Fruit fly (Drosophila melanogaster): Measurements from ENCODE around the gene CG43115.

Gene CG43115

DNA sequence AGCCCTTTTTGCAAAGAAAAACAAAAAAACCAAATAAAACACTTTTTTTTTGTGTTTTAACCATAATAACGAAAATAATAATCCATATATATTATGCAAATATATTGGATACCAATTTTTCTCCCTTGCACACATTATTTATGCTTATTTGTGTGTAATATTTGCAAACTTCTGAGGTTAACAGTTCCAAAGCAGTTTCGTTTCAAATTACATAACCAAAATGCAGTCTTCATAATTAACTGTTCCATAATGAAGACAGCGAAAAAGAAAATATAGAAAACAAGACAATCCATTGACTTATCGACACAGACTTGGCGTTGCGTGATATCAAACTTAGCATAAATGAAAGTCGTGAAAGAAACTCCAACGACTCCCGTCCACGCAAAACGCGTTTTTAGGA lies 9.4 kb upstream of the CG43115 start:
- TF ChIP-seq psq (optimal IDR thresholded peaks at IDR 0.05) (no peak), usp (GFP tag; optimal IDR thresholded peaks at IDR 0.05) (no peak), Dll (optimal IDR thresholded peaks at IDR 0.05) (no peak), pan (optimal IDR thresholded peaks at IDR 0.05) (no peak), EcR (GFP tag; optimal IDR thresholded peaks at IDR 0.05) (no peak)

DNA sequence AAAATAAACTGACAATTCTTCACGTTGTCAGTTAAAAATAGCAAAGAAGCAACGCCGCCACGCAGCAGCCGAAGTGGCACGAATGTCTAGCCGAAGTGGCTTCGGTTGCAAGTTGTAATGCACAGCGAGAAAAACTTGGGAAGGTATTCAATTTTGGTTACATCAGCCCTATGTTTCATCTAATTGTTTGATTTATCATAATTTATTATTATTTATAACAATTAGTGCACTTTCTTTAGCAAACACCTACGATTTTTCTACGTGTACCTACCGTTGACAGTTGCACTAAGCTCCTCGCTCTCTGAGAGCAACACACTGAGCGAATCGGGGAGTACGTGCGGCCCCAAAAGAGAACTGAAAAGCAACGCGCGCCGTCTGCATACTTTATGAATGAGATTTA lies 8.6 kb upstream of the CG43115 start, which contains the start of gene Tsp5D:
Tsp5D (minus strand) TSS at position 13 of the 400 bp plus-strand sequence.
- TF ChIP-seq usp (GFP tag; optimal IDR thresholded peaks at IDR 0.05) (no peak), psq (optimal IDR thresholded peaks at IDR 0.05) (no peak), EcR (GFP tag; optimal IDR thresholded peaks at IDR 0.05) (no peak), Dll (optimal IDR thresholded peaks at IDR 0.05) (no peak), pan (optimal IDR thresholded peaks at IDR 0.05) (no peak), CG8478 (optimal IDR thresholded peaks at IDR 0.05) (no peak)

DNA sequence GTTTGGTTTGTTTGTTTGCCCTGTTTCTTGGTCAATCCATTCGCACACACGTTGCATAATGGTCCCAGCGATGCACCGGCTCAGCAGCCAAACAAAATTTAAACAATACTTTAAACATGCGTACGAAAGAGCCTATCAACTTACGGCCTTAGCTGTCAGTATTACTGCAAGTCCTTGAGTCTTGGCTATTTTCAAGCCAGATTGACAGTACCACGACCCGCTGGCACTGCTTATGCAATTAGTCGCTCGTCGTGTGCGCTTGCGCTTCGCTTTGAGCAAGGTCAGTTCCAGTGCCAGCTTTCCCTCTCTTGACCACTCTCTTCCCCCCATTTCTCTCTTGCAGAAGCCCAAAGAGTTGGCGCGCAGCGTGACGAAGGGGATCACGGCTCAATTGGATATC lies 2.5 kb upstream of the CG43115 start:
- no peak for TF ChIP-seq Dll (optimal IDR thresholded peaks at IDR 0.05)
- no peak for TF ChIP-seq usp (GFP tag; optimal IDR thresholded peaks at IDR 0.05)
- no peak for TF ChIP-seq CG8478 (optimal IDR thresholded peaks at IDR 0.05)
- no peak for TF ChIP-seq pan (optimal IDR thresholded peaks at IDR 0.05)
- no peak for TF ChIP-seq EcR (GFP tag; optimal IDR thresholded peaks at IDR 0.05)
- no peak for TF ChIP-seq psq (optimal IDR thresholded peaks at IDR 0.05)

DNA sequence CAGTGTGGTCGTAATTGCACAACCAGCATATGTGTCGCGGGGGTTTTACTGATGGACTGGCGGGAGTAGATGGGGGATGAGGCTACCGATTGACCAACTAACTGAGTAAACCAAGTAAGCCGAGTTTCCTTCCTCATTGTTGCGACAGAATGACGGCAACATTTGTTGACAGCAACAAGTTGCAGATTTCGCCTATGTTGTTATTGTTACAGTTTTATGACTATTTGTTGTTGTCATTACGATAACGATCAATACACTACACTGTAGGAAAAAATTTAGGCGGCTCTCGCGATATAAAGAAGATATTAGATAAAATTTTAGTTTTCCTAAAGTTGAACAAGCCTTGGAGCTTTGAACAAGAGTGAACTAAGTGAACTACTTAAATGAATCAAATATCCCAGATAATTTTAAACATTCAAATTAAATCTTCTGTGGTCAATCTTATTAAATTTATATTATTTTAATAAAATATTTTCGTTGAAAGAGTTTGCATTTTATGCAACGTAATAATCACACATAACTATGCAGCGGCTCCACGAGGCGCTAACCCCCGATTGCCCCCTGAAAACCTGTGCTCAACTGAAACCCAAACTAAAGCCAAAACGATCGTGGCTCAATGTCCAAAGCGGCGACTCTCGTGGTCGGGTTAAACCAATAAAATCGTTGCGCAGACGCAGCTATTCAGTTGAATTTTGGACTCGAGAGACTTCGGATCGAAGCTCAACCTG lies 1.2 kb upstream of the CG43115 start, which contains the start of gene CG5928:
CG5928 (plus strand) TSS at position 678 of the 728 bp plus-strand sequence.
- TF ChIP-seq Dll (optimal IDR thresholded peaks at IDR 0.05) = no peak
- TF ChIP-seq psq (optimal IDR thresholded peaks at IDR 0.05) = no peak
- TF ChIP-seq EcR (GFP tag; optimal IDR thresholded peaks at IDR 0.05) = no peak
- TF ChIP-seq CG8478 (optimal IDR thresholded peaks at IDR 0.05) = no peak
- TF ChIP-seq pan (optimal IDR thresholded peaks at IDR 0.05) = no peak
- TF ChIP-seq usp (GFP tag; optimal IDR thresholded peaks at IDR 0.05) = no peak

DNA sequence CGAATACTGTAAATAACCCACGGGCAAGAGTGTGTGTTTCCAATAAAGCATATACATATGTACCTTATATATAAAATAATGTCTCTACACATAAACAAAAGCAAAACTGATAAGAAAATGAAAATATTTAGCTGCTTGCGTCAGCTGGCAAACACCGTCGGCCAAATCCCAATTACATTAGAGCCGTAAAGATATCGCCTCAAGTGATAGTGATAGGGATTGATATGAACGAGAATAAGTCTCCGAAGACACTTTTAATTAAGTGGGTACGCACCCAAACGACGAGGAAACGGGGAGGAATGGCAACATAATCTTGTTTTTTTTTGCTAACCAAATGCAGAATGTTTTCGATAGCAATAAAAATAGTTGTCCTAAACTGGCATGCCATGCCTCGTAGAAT lies 1.7 kb downstream of the CG43115 start:
- no peak for TF ChIP-seq CG8478 (optimal IDR thresholded peaks at IDR 0.05)
- TF ChIP-seq usp (GFP tag; optimal IDR thresholded peaks at IDR 0.05) = no peak
- no peak for TF ChIP-seq psq (optimal IDR thresholded peaks at IDR 0.05)
- TF ChIP-seq pan (optimal IDR thresholded peaks at IDR 0.05) = no peak
- no peak for TF ChIP-seq EcR (GFP tag; optimal IDR thresholded peaks at IDR 0.05)
- TF ChIP-seq Dll (optimal IDR thresholded peaks at IDR 0.05) = no peak

DNA sequence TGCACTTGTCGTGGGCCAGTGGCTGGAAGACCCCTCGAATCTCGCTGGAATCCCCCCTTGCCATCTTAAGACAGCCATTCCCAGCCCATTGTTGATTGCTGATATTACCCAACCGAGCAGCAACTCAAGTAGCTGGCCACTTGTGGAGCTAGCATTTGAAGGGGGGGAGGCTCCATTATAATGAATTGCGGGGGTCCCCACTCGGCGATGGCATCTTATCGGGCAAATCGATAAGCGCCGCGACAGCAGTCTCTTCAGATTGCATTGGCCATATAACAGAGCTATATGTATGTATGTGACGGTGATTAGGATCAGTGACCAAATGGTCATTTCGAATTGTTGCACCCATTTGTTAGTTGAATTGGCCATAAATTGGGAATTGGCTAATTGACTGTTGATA lies 4.1 kb downstream of the CG43115 start:
- TF ChIP-seq CG8478 (optimal IDR thresholded peaks at IDR 0.05) (no peak), pan (optimal IDR thresholded peaks at IDR 0.05) (no peak), Dll (optimal IDR thresholded peaks at IDR 0.05) (no peak), EcR (GFP tag; optimal IDR thresholded peaks at IDR 0.05) (no peak), psq (optimal IDR thresholded peaks at IDR 0.05) (no peak), usp (GFP tag; optimal IDR thresholded peaks at IDR 0.05) (no peak)

DNA sequence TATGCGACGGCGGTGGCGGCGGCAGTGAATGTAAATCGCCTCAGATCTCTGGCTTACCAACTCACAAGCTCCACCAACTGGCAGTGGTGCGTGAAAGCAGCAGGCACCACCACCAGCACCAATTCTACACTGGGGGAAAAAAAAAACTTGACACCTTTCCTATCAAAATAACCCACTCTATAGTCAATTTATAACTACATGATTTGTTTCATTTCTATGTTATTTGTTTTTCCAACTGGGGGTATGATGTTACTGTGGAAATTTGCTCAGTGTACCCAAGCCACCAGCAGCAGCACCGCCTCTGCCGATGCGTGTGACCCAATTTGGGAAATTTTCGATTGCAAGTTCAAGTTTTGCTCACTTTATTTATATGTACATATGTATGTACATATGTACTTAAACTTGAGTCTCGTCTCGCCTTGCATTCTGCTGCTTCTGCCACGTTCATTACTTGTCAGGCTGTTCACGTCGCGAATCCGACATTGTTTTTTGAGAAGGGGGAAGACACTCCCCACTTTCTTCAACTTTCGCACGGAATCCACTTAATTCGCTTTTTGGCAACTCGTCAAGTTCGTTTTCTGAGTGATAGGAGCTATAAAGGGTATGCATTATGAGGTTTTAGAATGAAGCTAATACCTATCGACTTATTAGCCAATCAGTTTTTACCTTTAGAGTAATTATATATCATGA lies 6.9 kb downstream of the CG43115 start:
- TF ChIP-seq EcR (GFP tag; optimal IDR thresholded peaks at IDR 0.05) (no peak), usp (GFP tag; optimal IDR thresholded peaks at IDR 0.05) (no peak), pan (optimal IDR thresholded peaks at IDR 0.05) (no peak), Dll (optimal IDR thresholded peaks at IDR 0.05) (no peak), CG8478 (optimal IDR thresholded peaks at IDR 0.05) (no peak), psq (optimal IDR thresholded peaks at IDR 0.05) (no peak)

DNA sequence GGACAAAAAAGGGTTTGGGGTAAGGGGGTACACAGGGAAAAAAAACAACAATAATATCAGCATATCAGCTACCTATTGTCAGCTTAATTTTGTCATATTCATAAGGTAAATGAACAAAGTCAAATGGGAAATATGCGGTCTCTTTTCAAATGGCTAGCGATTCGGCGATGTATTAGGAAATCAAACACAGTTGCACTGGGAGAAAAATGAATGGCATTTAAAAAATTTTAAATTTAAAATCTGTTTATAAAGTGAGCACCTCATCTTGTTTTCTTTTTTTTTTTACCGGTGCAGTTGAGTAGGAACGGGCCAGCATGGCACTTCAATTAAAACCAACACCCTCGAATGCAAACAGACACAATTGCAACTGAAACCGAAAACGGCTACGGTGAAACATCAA lies 12.2 kb downstream of the CG43115 start:
- TF ChIP-seq pan (optimal IDR thresholded peaks at IDR 0.05) = no peak
- TF ChIP-seq CG8478 (optimal IDR thresholded peaks at IDR 0.05) = no peak
- no peak for TF ChIP-seq psq (optimal IDR thresholded peaks at IDR 0.05)
- no peak for TF ChIP-seq usp (GFP tag; optimal IDR thresholded peaks at IDR 0.05)
- TF ChIP-seq Dll (optimal IDR thresholded peaks at IDR 0.05) = no peak

DNA sequence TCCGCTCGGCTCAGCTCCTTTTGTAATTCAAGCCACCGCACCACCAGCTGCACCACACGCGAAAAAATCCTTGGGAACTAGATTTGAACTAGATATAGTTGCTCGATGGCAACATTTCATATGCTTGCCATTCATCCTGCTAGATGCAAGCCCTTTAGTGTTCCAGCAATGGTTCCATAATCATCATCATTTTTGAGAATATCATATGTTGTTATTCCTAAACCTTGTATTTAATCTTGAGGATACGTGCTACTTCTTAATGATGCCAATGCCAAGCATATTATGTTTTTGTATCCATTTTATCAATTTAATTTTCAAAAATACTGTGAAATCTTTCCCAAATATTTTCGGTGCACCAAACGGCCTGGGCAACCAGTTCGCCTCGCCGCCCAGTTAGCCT lies 13.4 kb downstream of the CG43115 start:
- TF ChIP-seq EcR (GFP tag; optimal IDR thresholded peaks at IDR 0.05) (no peak), usp (GFP tag; optimal IDR thresholded peaks at IDR 0.05) (no peak)

DNA sequence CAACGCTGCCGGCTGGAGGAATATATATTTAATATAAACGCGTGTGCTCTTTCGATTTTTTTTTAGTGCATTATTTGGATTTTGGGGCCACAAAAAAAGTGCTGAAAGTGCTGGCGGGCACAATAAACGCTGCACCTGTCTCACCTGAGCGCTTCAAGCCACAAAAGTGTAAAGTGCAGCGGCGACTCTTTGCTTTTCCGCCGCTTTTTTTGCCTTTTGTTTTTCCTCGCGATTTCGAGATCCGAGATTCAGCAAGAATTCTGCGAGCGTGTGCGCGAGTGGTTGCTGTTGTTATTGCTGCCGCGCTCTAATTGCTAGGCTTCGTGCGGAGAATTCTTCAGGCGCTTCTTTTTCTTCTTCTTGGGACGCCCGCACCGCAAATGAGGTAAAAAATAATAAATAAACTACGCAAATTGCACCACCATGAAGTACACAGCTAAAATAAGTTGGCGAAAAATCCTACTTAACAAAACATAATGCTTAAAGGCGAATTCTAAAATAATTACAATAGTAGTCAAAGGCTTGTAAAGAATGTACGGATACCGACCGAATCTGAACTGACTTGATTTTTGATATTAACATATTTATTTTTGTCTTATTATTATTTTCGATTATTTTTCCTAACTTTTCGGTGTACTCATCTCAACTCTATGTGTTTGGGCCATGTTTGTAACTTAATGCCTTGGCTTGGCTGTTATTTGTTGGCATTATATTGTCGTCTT lies 15.1 kb downstream of the CG43115 start:
- TF ChIP-seq psq (optimal IDR thresholded peaks at IDR 0.05) (no peak), Dll (optimal IDR thresholded peaks at IDR 0.05) (no peak), CG8478 (optimal IDR thresholded peaks at IDR 0.05) (no peak), EcR (GFP tag; optimal IDR thresholded peaks at IDR 0.05) (no peak), pan (optimal IDR thresholded peaks at IDR 0.05) (no peak), usp (GFP tag; optimal IDR thresholded peaks at IDR 0.05) (no peak)

DNA sequence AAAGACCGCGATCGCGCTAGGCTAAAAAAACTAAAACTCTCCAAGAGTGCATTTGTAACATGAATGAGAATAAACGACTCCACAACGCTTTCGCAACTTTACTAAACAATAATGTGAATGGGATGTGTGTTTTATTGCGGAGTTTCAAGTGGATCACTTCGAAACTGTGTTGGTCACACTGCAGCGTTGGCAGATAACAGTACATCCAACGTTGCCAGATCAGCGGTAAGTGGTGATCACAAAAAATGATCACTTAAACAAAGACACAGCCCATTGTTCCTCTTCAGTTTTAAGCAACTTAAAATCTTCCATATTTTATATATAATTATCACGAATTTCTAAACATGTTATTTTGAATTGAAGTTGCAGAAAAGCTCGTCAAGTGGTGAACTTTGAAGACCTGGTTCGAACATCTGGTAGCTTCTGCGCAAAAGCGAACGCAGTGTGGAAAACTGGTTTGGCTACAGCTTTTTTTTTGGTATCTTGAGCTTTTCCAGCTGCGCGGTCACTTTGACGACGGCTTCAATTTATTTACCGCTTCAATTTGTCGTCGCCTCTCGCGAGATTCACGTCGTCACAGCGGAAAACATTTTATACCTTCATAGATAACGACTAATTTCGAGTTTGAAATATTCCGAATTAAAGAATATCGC lies 15.8 kb downstream of the CG43115 start, which contains the start of gene CG5921:
CG5921 (plus strand) TSS at position 547 of the 653 bp plus-strand sequence.
- no peak for TF ChIP-seq Dll (optimal IDR thresholded peaks at IDR 0.05)
